Fruit fly (Drosophila melanogaster) whole organism, wandering third instar larva: ENCODE results near the gene CG32985.

Experiments
- Abd-B ChIP-seq: fragments of >200 bp; optimal IDR thresholded peaks from 2 replicates; lab custom pipeline; 2017; ENCODE audit warnings: missing biosample characterization, missing genetic modification characterization
- CG32264 ChIP-seq: fragments of 200-800 bp; sonication (Bioruptor generic); optimal IDR thresholded peaks from 2 replicates; lab custom pipeline; 2016; ENCODE audit warnings: missing biosample characterization, missing genetic modification characterization
- CG9705 ChIP-seq: fragments of 200-800 bp; sonication (Bioruptor generic); optimal IDR thresholded peaks from 2 replicates; lab custom pipeline; 2018; ENCODE audit warnings: missing biosample characterization, mild to moderate bottlenecking, missing genetic modification characterization
- CrebA ChIP-seq: fragments of 200-800 bp; sonication (Bioruptor generic); optimal IDR thresholded peaks from 2 replicates; lab custom pipeline; 2016; ENCODE audit warnings: missing biosample characterization, mild to moderate bottlenecking, missing genetic modification characterization, borderline replicate concordance
- Dif ChIP-seq: fragments of 200-275, 200-300 bp; sonication (Bioruptor generic); optimal IDR thresholded peaks from 2 replicates; lab custom pipeline; 2018; ENCODE audit warnings: missing biosample characterization, missing genetic modification characterization; ENCODE audit not compliant: partially characterized antibody
- GATAd ChIP-seq: sonication (Bioruptor generic); optimal IDR thresholded peaks from 2 replicates; lab custom pipeline; 2016; ENCODE audit warnings: missing biosample characterization, missing genetic modification characterization
- HLH106 ChIP-seq: fragments of 200-800 bp; optimal IDR thresholded peaks from 3 replicates; lab custom pipeline; 2019; ENCODE audit warnings: missing biosample characterization, mild to moderate bottlenecking, missing genetic modification characterization, moderate library complexity
- Hnf4 ChIP-seq: fragments of 200-800 bp; sonication (Bioruptor generic); optimal IDR thresholded peaks from 2 replicates; lab custom pipeline; 2016; ENCODE audit warnings: missing biosample characterization, mild to moderate bottlenecking, missing genetic modification characterization
- Hr83 ChIP-seq: fragments of 200-300 bp; sonication (Bioruptor generic); optimal IDR thresholded peaks from 2 replicates; lab custom pipeline; 2016; ENCODE audit warnings: missing biosample characterization, mild to moderate bottlenecking, missing genetic modification characterization, moderate library complexity; ENCODE audit not compliant: poor library complexity, severe bottlenecking
- Jra ChIP-seq: sonication (Bioruptor generic); optimal IDR thresholded peaks from 2 replicates; lab custom pipeline; 2016; ENCODE audit warnings: missing biosample characterization, missing genetic modification characterization
- Mio ChIP-seq: sonication (Bioruptor generic); optimal IDR thresholded peaks from 2 replicates; lab custom pipeline; 2016; ENCODE audit warnings: missing biosample characterization, missing genetic modification characterization
- Myc ChIP-seq: fragments of >200 bp; optimal IDR thresholded peaks from 2 replicates; lab custom pipeline; 2017
- OdsH ChIP-seq: fragments of 200-800 bp; sonication (Bioruptor generic); optimal IDR thresholded peaks from 2 replicates; lab custom pipeline; 2016; ENCODE audit warnings: missing biosample characterization, mild to moderate bottlenecking, missing genetic modification characterization
- Sp1 ChIP-seq: fragments of 200-800 bp; sonication (Bioruptor generic); optimal IDR thresholded peaks from 3 replicates; lab custom pipeline; 2019; ENCODE audit warnings: missing biosample characterization, mild to moderate bottlenecking, missing genetic modification characterization, moderate library complexity
- Vsx2 ChIP-seq: fragments of 200-300, 225-300 bp; sonication (Bioruptor generic); optimal IDR thresholded peaks from 2 replicates; lab custom pipeline; 2018; ENCODE audit warnings: missing biosample characterization, missing genetic modification characterization; ENCODE audit not compliant: partially characterized antibody
- br ChIP-seq: fragments of 200-800 bp; sonication (Bioruptor generic); optimal IDR thresholded peaks from 2 replicates; lab custom pipeline; 2016; ENCODE audit warnings: missing biosample characterization, missing genetic modification characterization
- brk ChIP-seq: fragments of 200-800 bp; sonication (Bioruptor generic); optimal IDR thresholded peaks from 2 replicates; lab custom pipeline; 2016; ENCODE audit warnings: missing biosample characterization, mild to moderate bottlenecking, missing genetic modification characterization
- dl ChIP-seq, 2 experiments: fragments of 175-275, 200-275 bp in 1 of 2; fragments of 200-275 bp in 1 of 2; sonication (Bioruptor generic); optimal IDR thresholded peaks; lab custom pipeline; 2018; ENCODE audit warnings: mild to moderate bottlenecking in 2 of 2, missing biosample characterization in 2 of 2, missing genetic modification characterization in 2 of 2, moderate library complexity in 2 of 2; ENCODE audit not compliant: partially characterized antibody in 2 of 2, insufficient read depth in 1 of 2
- dmrt93B ChIP-seq: fragments of 200-800 bp; sonication (Bioruptor generic); optimal IDR thresholded peaks from 2 replicates; lab custom pipeline; 2018; ENCODE audit warnings: missing biosample characterization, mild to moderate bottlenecking, missing genetic modification characterization
- dsf ChIP-seq: sonication (Bioruptor generic); optimal IDR thresholded peaks from 2 replicates; lab custom pipeline; 2016; ENCODE audit warnings: missing biosample characterization, missing genetic modification characterization, borderline replicate concordance
- ey ChIP-seq: fragments of 200-800 bp; sonication (Bioruptor generic); optimal IDR thresholded peaks from 2 replicates; lab custom pipeline; 2016; ENCODE audit warnings: missing biosample characterization, missing genetic modification characterization
- foxo ChIP-seq, 2 experiments: fragments of 200-800 bp; sonication (Bioruptor generic); optimal IDR thresholded peaks; 2 replicates in 1 of 2; 3 replicates in 1 of 2; lab custom pipeline; 2016 to 2017; ENCODE audit warnings: missing biosample characterization in 2 of 2, missing genetic modification characterization in 2 of 2
- fru ChIP-seq: fragments of 200-800 bp; sonication (Bioruptor generic); optimal IDR thresholded peaks from 3 replicates; lab custom pipeline; 2016; ENCODE audit warnings: missing biosample characterization, mild to moderate bottlenecking, missing genetic modification characterization
- h ChIP-seq: fragments of 200-800 bp; sonication (Bioruptor generic); optimal IDR thresholded peaks from 3 replicates; lab custom pipeline; 2016; ENCODE audit warnings: missing biosample characterization, mild to moderate bottlenecking, missing genetic modification characterization
- jim ChIP-seq: fragments of 175-275, 200-325 bp; sonication (Bioruptor generic); optimal IDR thresholded peaks from 2 replicates; lab custom pipeline; 2016; ENCODE audit warnings: missing biosample characterization, mild to moderate bottlenecking, missing genetic modification characterization
- lola ChIP-seq: fragments of >200 bp; optimal IDR thresholded peaks from 2 replicates; lab custom pipeline; 2017; ENCODE audit warnings: missing biosample characterization, missing genetic modification characterization
- pan ChIP-seq: fragments of >200 bp; optimal IDR thresholded peaks from 2 replicates; lab custom pipeline; 2017
- psq ChIP-seq: fragments of 200-800 bp; sonication (Bioruptor generic); optimal IDR thresholded peaks from 3 replicates; lab custom pipeline; 2017; ENCODE audit warnings: missing biosample characterization, mild to moderate bottlenecking, missing genetic modification characterization, moderate library complexity
- rgr ChIP-seq: fragments of 200-800 bp; sonication (Bioruptor generic); optimal IDR thresholded peaks from 3 replicates; lab custom pipeline; 2016; ENCODE audit warnings: missing biosample characterization, mild to moderate bottlenecking, missing genetic modification characterization
- sv ChIP-seq: fragments of 200-800 bp; sonication (Bioruptor generic); optimal IDR thresholded peaks from 3 replicates; lab custom pipeline; 2016; ENCODE audit warnings: missing biosample characterization, missing genetic modification characterization
- usp ChIP-seq: fragments of >200 bp; optimal IDR thresholded peaks from 2 replicates; lab custom pipeline; 2017; ENCODE audit warnings: missing biosample characterization, missing genetic modification characterization
- woc ChIP-seq: sonication (Bioruptor generic); optimal IDR thresholded peaks from 2 replicates; lab custom pipeline; 2016; ENCODE audit warnings: missing biosample characterization, mild to moderate bottlenecking, missing genetic modification characterization

Gene CG32985

DNA sequence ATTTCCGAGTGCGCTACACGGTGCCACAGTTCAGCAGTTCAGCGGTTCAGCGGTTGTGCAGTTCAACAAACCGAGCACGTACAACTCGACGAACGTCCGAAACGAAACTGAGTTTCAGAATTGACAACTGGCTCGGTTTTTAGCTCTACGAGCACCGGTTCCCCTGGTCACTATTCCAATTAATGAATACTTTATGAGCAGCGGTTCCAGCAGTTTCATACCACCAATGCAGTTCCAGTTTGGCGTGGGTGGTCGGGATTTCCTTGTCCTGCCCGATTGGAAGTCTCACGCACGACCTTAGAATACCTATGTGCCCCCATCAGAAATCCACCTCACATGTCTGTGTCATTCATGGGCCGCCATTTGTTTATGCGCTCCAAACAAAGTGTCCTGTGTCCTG, 13.0 kb downstream of the CG32985 start, which contains the start of gene CG9541:
TSS of gene CG9541 (minus strand) at position 101 of the 400 bp plus-strand sequence.
- TF ChIP-seq CrebA (GFP tag; lab: Kevin White, UChicago) (no peak), HLH106 (tag; lab: Kevin White, UChicago) (no peak), jim (GFP tag; lab: Kevin White, UChicago) (no peak), Mio (no peak), foxo (GFP tag; optimal IDR thresholded peaks at IDR 0.05; lab: Kevin White, UChicago) (no peak), woc (no peak), dsf (GFP tag; lab: Kevin White, UChicago) (no peak), h (GFP tag; lab: Kevin White, UChicago) (no peak), dl (GFP tag; optimal IDR thresholded peaks at IDR 0.05; lab: Kevin White, UChicago; ENCODE audit: insufficient read depth in 1 of 2, partially characterized antibody in 2 of 2) (no peak), psq (GFP tag; lab: Kevin White, UChicago) (no peak), Hnf4 (GFP tag; lab: Kevin White, UChicago) (no peak), GATAd (GFP tag; lab: Kevin White, UChicago) (no peak), ey (GFP tag; lab: Kevin White, UChicago) (no peak), OdsH (GFP tag; lab: Kevin White, UChicago) (no peak)
- TF ChIP-seq, all 38 proteins: peak for 0

DNA sequence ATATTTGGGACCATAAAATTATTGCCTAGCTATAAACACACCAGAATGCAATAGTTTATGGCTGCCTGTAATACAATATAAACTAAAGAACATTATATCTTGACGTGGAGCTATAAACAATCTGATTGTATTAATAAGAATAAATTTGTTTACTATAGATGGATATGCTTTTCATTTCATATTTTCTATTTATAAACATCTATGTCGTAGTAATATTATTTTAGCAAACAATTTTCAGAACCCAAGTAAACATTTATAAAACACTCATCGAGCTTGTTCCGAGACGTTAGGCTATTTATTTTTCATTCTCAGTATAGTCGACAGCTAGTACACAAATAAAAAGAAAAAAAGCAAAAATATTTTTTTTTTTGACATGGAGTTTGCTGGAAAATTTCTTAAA, 18.0 kb downstream of the CG32985 start, which contains the start of gene CG18662:
TSS of gene CG18662 (plus strand) at position 301 of the 400 bp plus-strand sequence.
- TF ChIP-seq CG32264 (GFP tag; lab: Kevin White, UChicago) (no peak), Abd-B (GFP tag; lab: Kevin White, UChicago) (no peak), psq (GFP tag; lab: Kevin White, UChicago) (no peak), OdsH (GFP tag; lab: Kevin White, UChicago) (no peak), ey (GFP tag; lab: Kevin White, UChicago) (no peak), Mio (no peak), CG9705 (no peak), Hr83 (GFP tag; lab: Kevin White, UChicago) (no peak), usp (GFP tag; lab: Kevin White, UChicago) (no peak), Jra (no peak), foxo (GFP tag; optimal IDR thresholded peaks at IDR 0.05; lab: Kevin White, UChicago) (no peak), Dif (no peak), fru (no peak), lola (GFP tag; lab: Kevin White, UChicago) (no peak), Myc (lab: Kevin White, UChicago) (no peak), dmrt93B (GFP tag; lab: Kevin White, UChicago) (no peak), brk (GFP tag; lab: Kevin White, UChicago) (no peak), dl (GFP tag; optimal IDR thresholded peaks at IDR 0.05; lab: Kevin White, UChicago; ENCODE audit: insufficient read depth in 1 of 2, partially characterized antibody in 2 of 2) (no peak)

DNA sequence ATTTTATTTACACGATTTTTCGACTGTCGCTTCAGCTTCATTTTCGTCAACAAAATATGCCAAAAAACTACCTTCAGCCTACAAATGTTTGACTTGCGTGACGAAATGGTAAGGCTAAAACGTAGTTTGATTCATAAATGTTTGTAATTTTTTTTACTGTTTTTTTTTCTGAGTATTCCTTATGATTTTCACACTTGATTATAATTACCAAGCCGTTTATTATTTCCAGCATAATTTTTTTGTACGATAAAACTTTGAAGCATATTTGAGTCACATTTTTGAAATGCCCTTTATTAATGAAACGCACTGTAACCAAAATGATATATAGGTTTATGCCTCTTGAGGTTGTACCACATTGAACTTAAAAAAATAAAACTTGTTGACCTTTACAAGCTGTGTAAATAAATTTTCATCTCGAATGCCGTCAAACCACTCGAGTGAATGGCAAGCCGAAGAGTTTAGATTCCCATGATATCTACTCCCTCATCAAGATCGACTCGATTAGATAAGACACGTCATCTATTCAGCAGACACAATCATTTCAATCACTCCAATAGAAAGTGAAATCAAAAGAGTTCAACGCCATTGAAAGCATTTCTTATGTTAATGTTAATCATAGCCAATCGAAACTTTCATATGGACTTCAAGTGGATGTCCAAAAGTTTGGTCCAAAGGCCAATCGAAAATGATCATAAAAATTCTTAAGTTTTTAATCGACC, 20.4 kb downstream of the CG32985 start:
- TF ChIP-seq sv: no peak
- no peak for TF ChIP-seq brk (GFP tag; lab: Kevin White, UChicago)
- TF ChIP-seq dmrt93B (GFP tag; lab: Kevin White, UChicago): no peak
- no peak for TF ChIP-seq OdsH (GFP tag; lab: Kevin White, UChicago)
- no peak for TF ChIP-seq GATAd (GFP tag; lab: Kevin White, UChicago)
- no peak for TF ChIP-seq Vsx2
- no peak for TF ChIP-seq Sp1 (GFP tag; lab: Kevin White, UChicago)
- TF ChIP-seq usp (GFP tag; lab: Kevin White, UChicago): no peak
- no peak for TF ChIP-seq CrebA (GFP tag; lab: Kevin White, UChicago)
- no peak for TF ChIP-seq pan
- no peak for TF ChIP-seq ey (GFP tag; lab: Kevin White, UChicago)
- no peak for TF ChIP-seq br (GFP tag; lab: Kevin White, UChicago)
- no peak for TF ChIP-seq Jra
- TF ChIP-seq dl (GFP tag; optimal IDR thresholded peaks at IDR 0.05; lab: Kevin White, UChicago; ENCODE audit: insufficient read depth in 1 of 2, partially characterized antibody in 2 of 2): no peak
- TF ChIP-seq Dif: no peak
- no peak for TF ChIP-seq Hnf4 (GFP tag; lab: Kevin White, UChicago)
- no peak for TF ChIP-seq jim (GFP tag; lab: Kevin White, UChicago)
- TF ChIP-seq foxo (GFP tag; optimal IDR thresholded peaks at IDR 0.05; lab: Kevin White, UChicago): no peak
- TF ChIP-seq rgr: no peak
- TF ChIP-seq CG9705: no peak
